Fruit fly (Drosophila melanogaster) whole organism, embryonic: ENCODE data around the gene CG33791.

Experiments
- Abd-B ChIP-seq: fragments of 200-800 bp; sonication (Bioruptor generic); optimal IDR thresholded peaks from 2 replicates; lab custom pipeline; 2018; ENCODE audit warnings: missing biosample characterization, mild to moderate bottlenecking, missing genetic modification characterization, moderate library complexity
- Asciz ChIP-seq: fragments of 200-800 bp; sonication (Bioruptor generic); optimal IDR thresholded peaks from 2 replicates; lab custom pipeline; 2017; ENCODE audit warnings: missing biosample characterization, mild to moderate bottlenecking, missing genetic modification characterization, missing genetic modification reagents
- Atf6 ChIP-seq: fragments of 200-800 bp; sonication (Bioruptor generic); IDR thresholded peaks from 2 replicates; pipeline ENCODE4 v1.3.6; 2022; ENCODE audit warnings: missing biosample characterization, missing genetic modification characterization
- Bgb ChIP-seq: fragments of 200-800 bp; sonication (Bioruptor generic); IDR thresholded peaks from 2 replicates; pipeline ENCODE4 v1.3.6; 2022; ENCODE audit warnings: missing biosample characterization, missing genetic modification characterization; ENCODE audit not compliant: partially characterized antibody
- CG1233 ChIP-seq: fragments of 200-800 bp; sonication (Bioruptor generic); optimal IDR thresholded peaks from 4 replicates; lab custom pipeline; 2018; ENCODE audit warnings: missing biosample characterization, mild to moderate bottlenecking, missing genetic modification characterization
- CG13424 ChIP-seq: fragments of 200-800 bp; sonication (Bioruptor generic); optimal IDR thresholded peaks from 2 replicates; lab custom pipeline; 2019; ENCODE audit warnings: missing biosample characterization, mild to moderate bottlenecking, missing genetic modification characterization, moderate library complexity
- CG14710 ChIP-seq: fragments of 200-800 bp; sonication (Bioruptor generic); optimal IDR thresholded peaks from 3 replicates; lab custom pipeline; 2019; ENCODE audit warnings: missing biosample characterization, mild to moderate bottlenecking, missing genetic modification characterization, moderate library complexity
- CG15011 ChIP-seq: fragments of 200-800 bp; sonication (Bioruptor generic); optimal IDR thresholded peaks from 3 replicates; lab custom pipeline; 2018; ENCODE audit warnings: missing biosample characterization, mild to moderate bottlenecking, missing genetic modification characterization
- CG15514 ChIP-seq: fragments of 200-800 bp; sonication (Bioruptor generic); optimal IDR thresholded peaks from 3 replicates; lab custom pipeline; 2017; ENCODE audit warnings: missing biosample characterization, missing genetic modification characterization, mild to moderate bottlenecking, moderate library complexity, missing genetic modification reagents
- CG15696 ChIP-seq: fragments of 200-800 bp; sonication (Bioruptor generic); optimal IDR thresholded peaks from 2 replicates; lab custom pipeline; 2019; ENCODE audit warnings: missing biosample characterization, mild to moderate bottlenecking, missing genetic modification characterization, moderate library complexity
- CG16779 ChIP-seq: fragments of 200-800 bp; sonication (Bioruptor generic); IDR thresholded peaks from 2 replicates; pipeline ENCODE4 v1.3.6; 2022; ENCODE audit warnings: missing biosample characterization, missing genetic modification characterization
- CG16813 ChIP-seq: fragments of 200-800 bp; sonication (Bioruptor generic); IDR thresholded peaks from 3 replicates; pipeline ENCODE4 v1.3.6; 2022; ENCODE audit warnings: missing biosample characterization, missing genetic modification characterization; ENCODE audit not compliant: partially characterized antibody
- CG17328 ChIP-seq: fragments of 200-800 bp; sonication (Bioruptor generic); IDR thresholded peaks from 2 replicates; pipeline ENCODE4 v1.3.6; 2022; ENCODE audit warnings: missing biosample characterization, missing genetic modification characterization
- CG17912 ChIP-seq: fragments of 200-800 bp; sonication (Bioruptor generic); optimal IDR thresholded peaks from 2 replicates; lab custom pipeline; 2018; ENCODE audit warnings: missing biosample characterization, mild to moderate bottlenecking, missing genetic modification characterization
- CG18476 ChIP-seq: fragments of 200-800 bp; sonication (Bioruptor generic); optimal IDR thresholded peaks from 2 replicates; lab custom pipeline; 2016; ENCODE audit warnings: missing biosample characterization, mild to moderate bottlenecking, missing genetic modification characterization
- CG3163 ChIP-seq: fragments of 200-800 bp; sonication (Bioruptor generic); optimal IDR thresholded peaks from 3 replicates; lab custom pipeline; 2016; ENCODE audit warnings: missing biosample characterization, missing genetic modification characterization
- CG4617 ChIP-seq: fragments of 200-800 bp; sonication (Bioruptor generic); optimal IDR thresholded peaks from 3 replicates; lab custom pipeline; 2016; ENCODE audit warnings: missing biosample characterization, missing genetic modification characterization, borderline replicate concordance
- CG6683 ChIP-seq: fragments of 200-800 bp; sonication (Bioruptor generic); optimal IDR thresholded peaks from 2 replicates; lab custom pipeline; 2017; ENCODE audit warnings: missing biosample characterization, mild to moderate bottlenecking, missing genetic modification characterization, missing genetic modification reagents
- CG6813 ChIP-seq: fragments of 200-800 bp; sonication (Bioruptor generic); optimal IDR thresholded peaks from 2 replicates; lab custom pipeline; 2017; ENCODE audit warnings: missing biosample characterization, missing genetic modification characterization, mild to moderate bottlenecking, moderate library complexity, missing genetic modification reagents
- CG8478 ChIP-seq: fragments of >200 bp; optimal IDR thresholded peaks from 2 replicates; lab custom pipeline; 2018
- Camta ChIP-seq: fragments of 200-800 bp; sonication (Bioruptor generic); optimal IDR thresholded peaks from 2 replicates; lab custom pipeline; 2016; ENCODE audit warnings: missing biosample characterization, missing genetic modification characterization
- E2f2 ChIP-seq: fragments of 200-800 bp; sonication (Bioruptor generic); IDR thresholded peaks from 2 replicates; pipeline ENCODE4 v1.3.6; 2022; ENCODE audit warnings: missing biosample characterization, missing genetic modification characterization
- Ets65A ChIP-seq: fragments of 200-800 bp; sonication (Bioruptor generic); peaks from one replicate; lab custom pipeline; 2016; ENCODE audit warnings: missing biosample characterization, missing genetic modification characterization
- Fer3 ChIP-seq: fragments of 200-800 bp; sonication (Bioruptor generic); optimal IDR thresholded peaks from 2 replicates; lab custom pipeline; 2018; ENCODE audit warnings: missing biosample characterization, mild to moderate bottlenecking, missing genetic modification characterization, moderate library complexity
- HLH4C ChIP-seq: fragments of 200-800 bp; sonication (Bioruptor generic); IDR thresholded peaks from 3 replicates; pipeline ENCODE4 v1.3.6; 2022; ENCODE audit warnings: missing biosample characterization, missing genetic modification characterization; ENCODE audit not compliant: partially characterized antibody
- Jarid2 ChIP-seq: fragments of 200-800 bp; sonication (Bioruptor generic); optimal IDR thresholded peaks from 3 replicates; lab custom pipeline; 2017; ENCODE audit warnings: mild to moderate bottlenecking, missing biosample characterization, missing genetic modification reagents, missing genetic modification characterization
- Kr ChIP-seq: fragments of 200-800 bp; sonication (Bioruptor generic); optimal IDR thresholded peaks from 2 replicates; lab custom pipeline; 2017; ENCODE audit warnings: missing biosample characterization, mild to moderate bottlenecking, missing genetic modification characterization
- Lim3 ChIP-seq: fragments of 200-800 bp; sonication (Bioruptor generic); IDR thresholded peaks from 2 replicates; pipeline ENCODE4 v1.3.6; 2022; ENCODE audit warnings: missing biosample characterization, missing genetic modification characterization
- Nf-YC ChIP-seq: fragments of 200-800 bp; optimal IDR thresholded peaks from 3 replicates; lab custom pipeline; 2019; ENCODE audit warnings: missing biosample characterization, mild to moderate bottlenecking, missing genetic modification characterization, moderate library complexity
- Pdp1 ChIP-seq, 2 experiments: fragments of 200-800 bp; sonication (Bioruptor generic); optimal IDR thresholded peaks; 3 replicates each; lab custom pipeline; 2016; ENCODE audit warnings: missing biosample characterization in 2 of 2, missing genetic modification characterization in 2 of 2, mild to moderate bottlenecking in 1 of 2, moderate library complexity in 1 of 2
- Xrp1 ChIP-seq: fragments of 200-800 bp; sonication (Bioruptor generic); IDR thresholded peaks from 2 replicates; pipeline ENCODE4 v1.3.6; 2022; ENCODE audit warnings: missing biosample characterization, missing genetic modification characterization
- ap ChIP-seq: fragments of 200-800 bp; sonication (Bioruptor generic); IDR thresholded peaks from 2 replicates; pipeline ENCODE4 v1.3.6; 2022; ENCODE audit warnings: missing biosample characterization, missing genetic modification characterization
- az2 ChIP-seq: fragments of 200-800 bp; sonication (Bioruptor generic); optimal IDR thresholded peaks from 3 replicates; lab custom pipeline; 2016; ENCODE audit warnings: missing biosample characterization, missing genetic modification characterization
- cato ChIP-seq: fragments of 200-800 bp; sonication (Bioruptor generic); optimal IDR thresholded peaks from 2 replicates; lab custom pipeline; 2016; ENCODE audit warnings: missing biosample characterization, missing genetic modification characterization, borderline replicate concordance
- chm ChIP-seq: fragments of 200-800 bp; sonication (Bioruptor generic); IDR thresholded peaks from 2 replicates; pipeline ENCODE4 v1.3.6; 2022; ENCODE audit warnings: missing biosample characterization, missing genetic modification characterization
- ftz-f1 ChIP-seq: fragments of 200-800 bp; sonication (Bioruptor generic); optimal IDR thresholded peaks from 2 replicates; lab custom pipeline; 2016; ENCODE audit warnings: missing biosample characterization, missing genetic modification characterization
- knrl ChIP-seq: fragments of 200-800 bp; sonication (Bioruptor generic); IDR thresholded peaks from 3 replicates; pipeline ENCODE4 v1.3.6; 2022; ENCODE audit warnings: missing biosample characterization, missing genetic modification characterization; ENCODE audit not compliant: partially characterized antibody
- lbe ChIP-seq: fragments of 200-800 bp; sonication (Bioruptor generic); optimal IDR thresholded peaks from 2 replicates; lab custom pipeline; 2016; ENCODE audit warnings: missing biosample characterization, mild to moderate bottlenecking, missing genetic modification characterization
- lov ChIP-seq, 2 experiments: fragments of 200-800 bp in 1 of 2; fragments of >200 bp in 1 of 2; sonication (Bioruptor generic) in 1 of 2; IDR thresholded peaks in 1 of 2; optimal IDR thresholded peaks in 1 of 2; 2 replicates in 1 of 2; 3 replicates in 1 of 2; pipeline versions ENCODE4 v1.3.6 to Lab custom; 2017 to 2022; ENCODE audit warnings: missing biosample characterization in 1 of 2, missing genetic modification characterization in 1 of 2
- nau ChIP-seq: fragments of 200-800 bp; sonication (Bioruptor generic); optimal IDR thresholded peaks from 3 replicates; lab custom pipeline; 2017; ENCODE audit warnings: missing biosample characterization, mild to moderate bottlenecking, missing genetic modification characterization, missing genetic modification reagents
- nom ChIP-seq: fragments of 200-800 bp; sonication (Bioruptor generic); optimal IDR thresholded peaks from 2 replicates; lab custom pipeline; 2017; ENCODE audit warnings: missing biosample characterization, missing genetic modification characterization, mild to moderate bottlenecking, moderate library complexity, missing genetic modification reagents
- onecut ChIP-seq: fragments of 200-800 bp; sonication (Bioruptor generic); IDR thresholded peaks from 2 replicates; pipeline ENCODE4 v1.3.6; 2022; ENCODE audit warnings: missing biosample characterization, missing genetic modification characterization
- prd ChIP-seq, 3 experiments: fragments of >200 bp in 2 of 3; fragments of 200-800 bp in 1 of 3; sonication (Bioruptor generic) in 1 of 3; optimal IDR thresholded peaks in 2 of 3; IDR thresholded peaks in 1 of 3; 2 replicates in 2 of 3; 3 replicates in 1 of 3; pipeline versions ENCODE4 v1.3.6 to Lab custom; 2017 to 2022; ENCODE audit warnings: missing biosample characterization in 1 of 3, missing genetic modification characterization in 1 of 3
- psq ChIP-seq: fragments of 200-800 bp; sonication (Bioruptor generic); optimal IDR thresholded peaks from 2 replicates; lab custom pipeline; 2017; ENCODE audit warnings: missing biosample characterization, missing genetic modification characterization
- pum ChIP-seq: fragments of 200-800 bp; sonication (Bioruptor generic); optimal IDR thresholded peaks from 2 replicates; lab custom pipeline; 2016; ENCODE audit warnings: missing biosample characterization, missing genetic modification characterization
- seq ChIP-seq: fragments of 200-800 bp; sonication (Bioruptor generic); IDR thresholded peaks from 2 replicates; pipeline ENCODE4 v1.3.6; 2022; ENCODE audit warnings: missing biosample characterization, missing genetic modification characterization
- tna ChIP-seq: fragments of 200-800 bp; sonication (Bioruptor generic); IDR thresholded peaks from 2 replicates; pipeline ENCODE4 v1.3.6; 2022; ENCODE audit warnings: missing biosample characterization, missing genetic modification characterization; ENCODE audit not compliant: partially characterized antibody
- zen ChIP-seq: fragments of 200-800 bp; sonication (Bioruptor generic); optimal IDR thresholded peaks from 3 replicates; lab custom pipeline; 2018; ENCODE audit warnings: missing biosample characterization, mild to moderate bottlenecking, missing genetic modification characterization, moderate library complexity

The CG33791 gene

dm6 chr3L:1578391-1578948 lies 24.3 kb upstream of the CG33791 start (continued):
- TF ChIP-seq Atf6 (peak; percentile 61), az2 (GFP tag; lab: Kevin White, UChicago) (peak; percentile 22), prd (optimal IDR thresholded peaks at IDR 0.05; lab: Kevin White, UChicago) (no peak), prd (GFP tag; IDR thresholded peaks at IDR 0.05; lab: Robert Waterston, UW) (peak; percentile 58), nom (GFP tag; lab: Kevin White, UChicago) (no peak), Xrp1 (GFP tag; lab: Robert Waterston, UW) (peak; percentile 32; the same call in 1 of the 2 replicates), Lim3 (no peak), psq (GFP tag; lab: Kevin White, UChicago) (no peak), onecut (GFP tag; lab: Robert Waterston, UW) (peak; percentile 25; the same call in 1 of the 2 replicates), lov (optimal IDR thresholded peaks at IDR 0.05; lab: Kevin White, UChicago) (no peak), lov (GFP tag; IDR thresholded peaks at IDR 0.05; lab: Robert Waterston, UW) (0 out of 3 replicates have a peak, but pooled peaks have one; percentile 57), CG4617 (GFP tag; lab: Kevin White, UChicago) (no peak), CG16779 (GFP tag; lab: Robert Waterston, UW) (no peak), knrl (GFP tag; lab: Robert Waterston, UW) (no peak), seq (GFP tag; lab: Robert Waterston, UW) (0 out of 2 replicates have a peak, but pooled peaks have one; percentile 18), nau (GFP tag; lab: Kevin White, UChicago) (peak; percentile 49), CG17912 (GFP tag; lab: Kevin White, UChicago) (no peak), ftz-f1 (GFP tag; lab: Kevin White, UChicago) (peak; percentile 2), Kr (GFP tag; lab: Kevin White, UChicago) (no peak), ap (GFP tag; lab: Robert Waterston, UW) (0 out of 2 replicates have a peak, but pooled peaks have one; percentile 24), E2f2 (GFP tag; lab: Robert Waterston, UW) (no peak), CG14710 (peak; percentile 8), CG6813 (peak; percentile 65), lbe (GFP tag; lab: Kevin White, UChicago) (no peak), Abd-B (no peak), Camta (peak; percentile 33), Bgb (GFP tag; lab: Robert Waterston, UW) (no peak), CG3163 (no peak), CG16813 (GFP tag; lab: Robert Waterston, UW) (no peak), CG8478 (peak; percentile 66), CG13424 (tag; lab: Kevin White, UChicago) (peak; percentile 33), CG15696 (tag; lab: Kevin White, UChicago) (peak; percentile 54), CG1233 (GFP tag; lab: Kevin White, UChicago) (no peak), Pdp1 (GFP tag; optimal IDR thresholded peaks at IDR 0.05; lab: Kevin White, UChicago) (peak; percentile 9 to 12), Ets65A (GFP tag; lab: Kevin White, UChicago) (peak; percentile 96), CG17328 (GFP tag; lab: Robert Waterston, UW) (no peak), Asciz (GFP tag; lab: Kevin White, UChicago) (peak; percentile 64), tna (GFP tag; lab: Robert Waterston, UW) (no peak), CG15514 (GFP tag; lab: Kevin White, UChicago) (peak; percentile 20), CG6683 (GFP tag; lab: Kevin White, UChicago) (no peak), Jarid2 (GFP tag; lab: Kevin White, UChicago) (peak; percentile 57), Fer3 (tag; lab: Kevin White, UChicago) (peak; percentile 47), Nf-YC (tag; lab: Kevin White, UChicago) (no peak), pum (GFP tag; lab: Kevin White, UChicago) (peak; percentile 28), HLH4C (no peak), cato (GFP tag; lab: Kevin White, UChicago) (no peak), chm (GFP tag; lab: Robert Waterston, UW) (no peak), zen (tag; lab: Kevin White, UChicago) (no peak), CG15011 (peak; percentile 43), CG18476 (GFP tag; lab: Kevin White, UChicago) (peak; percentile 50)
